Worm (Caenorhabditis elegans): ENCODE results near the gene fbxa-30.
"Not testable (repeated sequence)": the region's sequence is repeated elsewhere in the genome, so short reads cannot be mapped to it uniquely, and the experiment has no call there.

fbxa-30 gene

ce11 chrIII:1258358-1258757, 17.1 kb downstream of the fbxa-30 start, which contains the start of gene fbxa-78:
Gene fbxa-78, minus strand, starts transcription at chrIII:1258458.
- not testable (repeated sequence) for TF ChIP-seq lin-11 (tag; optimal IDR thresholded peaks at IDR 0.05); mdl-1 (tag; optimal IDR thresholded peaks at IDR 0.05); ztf-1 (GFP tag; conservative IDR thresholded peaks at IDR 0.05)

DNA sequence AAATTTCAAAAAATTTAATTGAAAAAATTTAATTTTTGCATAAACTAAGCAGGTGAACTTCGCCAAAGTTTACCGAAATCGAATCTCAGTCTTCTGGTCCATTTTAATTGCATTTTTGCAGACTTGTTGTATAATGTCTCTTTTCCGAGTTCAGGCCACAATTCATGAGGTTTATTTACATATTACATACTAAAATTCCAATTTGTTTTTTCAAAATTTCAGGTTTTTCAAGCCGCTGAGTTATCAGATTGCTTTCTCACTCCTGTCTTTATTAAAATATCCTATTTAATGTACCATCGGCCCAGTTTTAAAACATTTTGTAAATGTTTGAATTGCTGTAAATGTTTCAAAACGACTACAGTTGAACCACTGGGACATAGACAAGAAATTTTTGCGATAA, 18.9 kb downstream of the fbxa-30 start, which contains the start of gene fbxa-208:
TSS of gene fbxa-208 (plus strand) at position 301 of the 400 bp plus-strand sequence.
- not testable (repeated sequence) for TF ChIP-seq skn-1 (tag; optimal IDR thresholded peaks at IDR 0.05); Y55F3AM.14 (GFP tag; optimal IDR thresholded peaks at IDR 0.05); nhr-10 (tag; optimal IDR thresholded peaks at IDR 0.05)

- no peak for TF ChIP-seq skn-1 (tag; optimal IDR thresholded peaks at IDR 0.05)
- no peak for TF ChIP-seq ama-1 (optimal IDR thresholded peaks at IDR 0.05)
- TF ChIP-seq ceh-16 (tag; optimal IDR thresholded peaks at IDR 0.05): no peak
- no peak for TF ChIP-seq gmeb-1 (tag; optimal IDR thresholded peaks at IDR 0.05)
- no peak for TF ChIP-seq ceh-82 (tag; optimal IDR thresholded peaks at IDR 0.05)
- TF ChIP-seq mab-5 (tag; optimal IDR thresholded peaks at IDR 0.05): no peak
- no peak for TF ChIP-seq ztf-4 (tag; optimal IDR thresholded peaks at IDR 0.05)
- TF ChIP-seq zag-1 (tag; optimal IDR thresholded peaks at IDR 0.05): no peak
- TF ChIP-seq unc-39 (tag; optimal IDR thresholded peaks at IDR 0.05): no peak
- peak; percentile 58 for TF ChIP-seq sma-9 (GFP tag; optimal IDR thresholded peaks at IDR 0.05)
- TF ChIP-seq sma-9 (tag; optimal IDR thresholded peaks at IDR 0.05): no peak
- TF ChIP-seq nhr-23 (tag; optimal IDR thresholded peaks at IDR 0.05): no peak
- no peak for TF ChIP-seq aly-2 (tag; optimal IDR thresholded peaks at IDR 0.05)
- no peak for TF ChIP-seq ZK546.5 (tag; optimal IDR thresholded peaks at IDR 0.05)
- TF ChIP-seq nhr-10 (tag; optimal IDR thresholded peaks at IDR 0.05): no peak
- TF ChIP-seq sma-3 (GFP tag; optimal IDR thresholded peaks at IDR 0.05): no peak
- TF ChIP-seq nhr-237 (tag; optimal IDR thresholded peaks at IDR 0.05): no peak
- TF ChIP-seq lin-39 (tag; optimal IDR thresholded peaks at IDR 0.05): no peak
- no peak for TF ChIP-seq elt-1 (tag; optimal IDR thresholded peaks at IDR 0.05)
- no peak for TF ChIP-seq ztf-11 (tag; optimal IDR thresholded peaks at IDR 0.05)
- TF ChIP-seq lsy-2 (tag; optimal IDR thresholded peaks at IDR 0.05): peak in 1 of 2 experiments; percentile 52
- TF ChIP-seq nhr-25 (tag; optimal IDR thresholded peaks at IDR 0.05): peak; percentile 14
- TF ChIP-seq nhr-21 (tag; optimal IDR thresholded peaks at IDR 0.05): no peak
- no peak for TF ChIP-seq egl-27 (tag; optimal IDR thresholded peaks at IDR 0.05)
- TF ChIP-seq blmp-1 (tag; optimal IDR thresholded peaks at IDR 0.05; ENCODE audit: insufficient read depth): no peak
- no peak for TF ChIP-seq nhr-11 (tag; optimal IDR thresholded peaks at IDR 0.05)
- no peak for TF ChIP-seq peb-1 (tag; optimal IDR thresholded peaks at IDR 0.05)
- TF ChIP-seq dmd-4 (tag; optimal IDR thresholded peaks at IDR 0.05): no peak
- no peak for TF ChIP-seq alr-1 (tag; optimal IDR thresholded peaks at IDR 0.05)
- TF ChIP-seq C34F6.9 (tag; optimal IDR thresholded peaks at IDR 0.05): peak; percentile 38
- TF ChIP-seq elt-3 (tag; optimal IDR thresholded peaks at IDR 0.05): no peak
- peak; percentile 71 for TF ChIP-seq nhr-129 (tag; optimal IDR thresholded peaks at IDR 0.05)
- no peak for TF ChIP-seq unc-62 (GFP tag; optimal IDR thresholded peaks at IDR 0.05)
- TF ChIP-seq mdl-1 (tag; optimal IDR thresholded peaks at IDR 0.05): no peak
- TF ChIP-seq R02D3.7 (tag; optimal IDR thresholded peaks at IDR 0.05): no peak
- TF ChIP-seq snpc-4 (tag; optimal IDR thresholded peaks at IDR 0.05): no peak
- TF ChIP-seq Y55F3AM.14 (GFP tag; optimal IDR thresholded peaks at IDR 0.05): no peak
- TF ChIP-seq nhr-77 (tag; optimal IDR thresholded peaks at IDR 0.05): no peak
- no peak for TF ChIP-seq lin-11 (tag; optimal IDR thresholded peaks at IDR 0.05)
- TF ChIP-seq ztf-1 (GFP tag; conservative IDR thresholded peaks at IDR 0.05): no peak
- TF ChIP-seq nhr-6 (tag; optimal IDR thresholded peaks at IDR 0.05): no peak
- TF ChIP-seq sem-4 (tag; optimal IDR thresholded peaks at IDR 0.05): no peak
- TF ChIP-seq unc-55 (GFP tag; optimal IDR thresholded peaks at IDR 0.05): peak; percentile 73
- peak; percentile 10 for TF ChIP-seq lin-13 (GFP tag; optimal IDR thresholded peaks at IDR 0.05)
- TF ChIP-seq F13H6.1 (tag; optimal IDR thresholded peaks at IDR 0.05): peak; percentile 52
- no peak for TF ChIP-seq nhr-12 (tag; optimal IDR thresholded peaks at IDR 0.05)
- TF ChIP-seq crh-2 (tag; optimal IDR thresholded peaks at IDR 0.05): peak; percentile 41
- peak; percentile 71 for TF ChIP-seq fos-1 (tag; optimal IDR thresholded peaks at IDR 0.05)
- TF ChIP-seq mbf-1 (tag; optimal IDR thresholded peaks at IDR 0.05): no peak
Measured at ce11 chrIII:1249111-1249583, 26.3 kb downstream of the fbxa-30 start, which contains the start of the genes fbxa-76 and fbxa-77. Gene fbxa-76, minus strand, starts transcription at chrIII:1249161. Gene fbxa-77, plus strand, starts transcription at chrIII:1249475.
